Fruit fly (Drosophila melanogaster) ovary, adult (tissue): ENCODE measurements around the gene Sod1.

Experiments used
- CG17801 ChIP-seq: fragments of 200-800 bp; optimal IDR thresholded peaks from 2 replicates; lab custom pipeline; 2019; ENCODE audit warnings: missing biosample characterization, mild to moderate bottlenecking, missing genetic modification characterization, moderate library complexity; ENCODE audit not compliant: partially characterized antibody

Sod1 gene

dm6 chr3L:11097982-11098663 lies 15.4 kb downstream of the Sod1 start, which contains the start of the genes Irbp18 and APP-BP1:
Irbp18 (minus strand) TSS chr3L:11098186.
APP-BP1 (plus strand) TSS chr3L:11098412.
- peak; percentile 91 for TF ChIP-seq CG17801

- TF ChIP-seq CG17801, result peak; percentile 92
Measured at dm6 chr3L:11096195-11096908, 17.2 kb downstream of the Sod1 start, which contains the start of the genes CG46439, Iyd and CG33947. CG46439 (minus strand) TSS chr3L:11096245. Iyd (minus strand) TSS chr3L:11096245. CG33947 (plus strand) TSS chr3L:11096496.

- TF ChIP-seq CG17801, result no peak
Measured at dm6 chr3L:11094279-11094678, 19.3 kb downstream of the Sod1 start.

dm6 chr3L:11093046-11093520 lies 20.5 kb downstream of the Sod1 start, which contains the start of gene JIL-1:
JIL-1 (minus strand) TSS chr3L:11093193.
- peak; percentile 54 for TF ChIP-seq CG17801

- TF ChIP-seq CG17801, result no peak
Measured at dm6 chr3L:11092610-11092961, 21.0 kb downstream of the Sod1 start.

dm6 chr3L:11091943-11092609 lies 21.5 kb downstream of the Sod1 start:
- TF ChIP-seq CG17801, result peak; percentile 56

dm6 chr3L:11089805-11090440 lies 23.6 kb downstream of the Sod1 start:
- TF ChIP-seq CG17801, result peak; percentile 51

- TF ChIP-seq CG17801, result no peak
Measured at dm6 chr3L:11085810-11086209, 27.7 kb downstream of the Sod1 start.

dm6 chr3L:11084557-11085231 lies 28.8 kb downstream of the Sod1 start:
- TF ChIP-seq CG17801, result peak; percentile 93

- TF ChIP-seq CG17801, result peak; percentile 34
Measured at dm6 chr3L:11083605-11084004, 29.9 kb downstream of the Sod1 start.

dm6 chr3L:11074043-11074853 lies 39.3 kb downstream of the Sod1 start, which contains the start of the genes Pfdn2 and Noc1:
Pfdn2 (minus strand) TSS chr3L:11074388.
Noc1 (plus strand) TSS chr3L:11074769.
- TF ChIP-seq CG17801, result no peak

- TF ChIP-seq CG17801, result no peak
Measured at dm6 chr3L:11071057-11071456, 42.5 kb downstream of the Sod1 start.

- TF ChIP-seq CG17801, result peak; percentile 48
Measured at dm6 chr3L:11070372-11070854, 43.1 kb downstream of the Sod1 start, which contains the start of gene Mocs1. Mocs1 (plus strand) TSS chr3L:11070526.

- TF ChIP-seq CG17801, result no peak
Measured at dm6 chr3L:11069764-11070163, 43.8 kb downstream of the Sod1 start, which contains the start of gene CG6310. CG6310 (minus strand) TSS chr3L:11069864.

- no peak for TF ChIP-seq CG17801
Measured at dm6 chr3L:11065850-11066249, 47.7 kb downstream of the Sod1 start.
